Fruit fly (Drosophila melanogaster): ENCODE measurements around the gene CG32485.

Gene CG32485

dm6 chr3L:3070274-3071204 lies 20.4 kb downstream of the CG32485 start, which contains the start of the genes CG32486 and PAN3 (continued):
- TF ChIP-seq CG18764 (GFP tag; optimal IDR thresholded peaks at IDR 0.05) (peak; percentile 26), Drgx (GFP tag; IDR thresholded peaks at IDR 0.05) (peak; percentile 26; the same call in 1 of the 2 replicates), CG14441 (GFP tag; IDR thresholded peaks at IDR 0.05) (0 out of 2 replicates have a peak, but pooled peaks have one; percentile 18), CG34376 (GFP tag; optimal IDR thresholded peaks at IDR 0.05) (peak; percentile 82), Trl (optimal IDR thresholded peaks at IDR 0.05) (peak; percentile 31 to 49), Trl (GFP tag; optimal IDR thresholded peaks at IDR 0.05) (peak; percentile 63), CG12299 (tag; optimal IDR thresholded peaks at IDR 0.05) (peak; percentile 59), Adf1 (GFP tag; IDR thresholded peaks at IDR 0.05) (peak; percentile 67), CG13123 (GFP tag; optimal IDR thresholded peaks at IDR 0.05) (peak; percentile 20), br (optimal IDR thresholded peaks at IDR 0.05) (no peak), Nf-YB (GFP tag; optimal IDR thresholded peaks at IDR 0.05) (peak; percentile 32), jing (GFP tag; optimal IDR thresholded peaks at IDR 0.05) (no peak), CG17802 (tag; optimal IDR thresholded peaks at IDR 0.05) (no peak), CG4404 (GFP tag; IDR thresholded peaks at IDR 0.05) (no peak), CG11247 (GFP tag; IDR thresholded peaks at IDR 0.05) (peak; percentile 41; the same call in 1 of the 2 replicates), peb (GFP tag; IDR thresholded peaks at IDR 0.05) (no peak), Sox100B (GFP tag; optimal IDR thresholded peaks at IDR 0.05) (no peak), grau (tag; optimal IDR thresholded peaks at IDR 0.05) (peak; percentile 56), Pdp1 (GFP tag; optimal IDR thresholded peaks at IDR 0.05) (peak in 1 of 2 experiments; percentile 41), lab (GFP tag; optimal IDR thresholded peaks at IDR 0.05) (peak; percentile 80), ken (GFP tag; IDR thresholded peaks at IDR 0.05) (peak; percentile 74), H15 (GFP tag; IDR thresholded peaks at IDR 0.05) (no peak), CG33557 (GFP tag; optimal IDR thresholded peaks at IDR 0.05) (peak; percentile 4), gsb (GFP tag; IDR thresholded peaks at IDR 0.05) (peak; percentile 38), CG3995 (GFP tag; optimal IDR thresholded peaks at IDR 0.05) (peak; percentile 62), CG2116 (GFP tag; optimal IDR thresholded peaks at IDR 0.05) (peak; percentile 83), kni (GFP tag; optimal IDR thresholded peaks at IDR 0.05) (peak; percentile 20), CG14667 (GFP tag; IDR thresholded peaks at IDR 0.05) (no peak), CG11398 (GFP tag; optimal IDR thresholded peaks at IDR 0.05) (no peak), jumu (GFP tag; optimal IDR thresholded peaks at IDR 0.05) (no peak), cwo (GFP tag; optimal IDR thresholded peaks at IDR 0.05) (peak; percentile 23), chinmo (GFP tag; IDR thresholded peaks at IDR 0.05; ENCODE audit: partially characterized antibody) (peak; percentile 97), CG7271 (tag; optimal IDR thresholded peaks at IDR 0.05) (peak; percentile 26), ind (GFP tag; optimal IDR thresholded peaks at IDR 0.05) (peak; percentile 8), gfzf (GFP tag; optimal IDR thresholded peaks at IDR 0.05) (peak; percentile 90), bigmax (GFP tag; optimal IDR thresholded peaks at IDR 0.05) (peak; percentile 43), CG4360 (GFP tag; IDR thresholded peaks at IDR 0.05) (peak; percentile 47; the same call in 1 of the 2 replicates), sr (GFP tag; IDR thresholded peaks at IDR 0.05) (peak; percentile 85), chn (GFP tag; optimal IDR thresholded peaks at IDR 0.05) (peak; percentile 19), repo (GFP tag; optimal IDR thresholded peaks at IDR 0.05) (peak; percentile 70), Bteb2 (GFP tag; optimal IDR thresholded peaks at IDR 0.05) (no peak), Tbp (GFP tag; optimal IDR thresholded peaks at IDR 0.05) (no peak), CG1024 (GFP tag; IDR thresholded peaks at IDR 0.05) (peak; percentile 52; the same call in 1 of the 2 replicates), phol (tag; optimal IDR thresholded peaks at IDR 0.05) (peak; percentile 75), Rfx (GFP tag; IDR thresholded peaks at IDR 0.05) (peak; percentile 65), corto (GFP tag; optimal IDR thresholded peaks at IDR 0.05) (peak; percentile 2), slbo (GFP tag; IDR thresholded peaks at IDR 0.05) (no peak; the same call in 1 of the 2 replicates), en (GFP tag; optimal IDR thresholded peaks at IDR 0.05) (no peak), Dip3 (GFP tag; optimal IDR thresholded peaks at IDR 0.05) (peak; percentile 44), bowl (GFP tag; IDR thresholded peaks at IDR 0.05) (no peak)

All from whole organism, embryonic.